Fruit fly (Drosophila melanogaster) S2 (cell line): Measurements from ENCODE around the gene CG34286.

Experiments used
- CG8478 ChIP-seq: fragments of >200 bp; optimal IDR thresholded peaks from 2 replicates; lab custom pipeline; 2018
- CTCF ChIP-seq, 2 experiments: fragments of >200 bp; optimal IDR thresholded peaks; 2 replicates each; lab custom pipeline; 2018

DNA sequence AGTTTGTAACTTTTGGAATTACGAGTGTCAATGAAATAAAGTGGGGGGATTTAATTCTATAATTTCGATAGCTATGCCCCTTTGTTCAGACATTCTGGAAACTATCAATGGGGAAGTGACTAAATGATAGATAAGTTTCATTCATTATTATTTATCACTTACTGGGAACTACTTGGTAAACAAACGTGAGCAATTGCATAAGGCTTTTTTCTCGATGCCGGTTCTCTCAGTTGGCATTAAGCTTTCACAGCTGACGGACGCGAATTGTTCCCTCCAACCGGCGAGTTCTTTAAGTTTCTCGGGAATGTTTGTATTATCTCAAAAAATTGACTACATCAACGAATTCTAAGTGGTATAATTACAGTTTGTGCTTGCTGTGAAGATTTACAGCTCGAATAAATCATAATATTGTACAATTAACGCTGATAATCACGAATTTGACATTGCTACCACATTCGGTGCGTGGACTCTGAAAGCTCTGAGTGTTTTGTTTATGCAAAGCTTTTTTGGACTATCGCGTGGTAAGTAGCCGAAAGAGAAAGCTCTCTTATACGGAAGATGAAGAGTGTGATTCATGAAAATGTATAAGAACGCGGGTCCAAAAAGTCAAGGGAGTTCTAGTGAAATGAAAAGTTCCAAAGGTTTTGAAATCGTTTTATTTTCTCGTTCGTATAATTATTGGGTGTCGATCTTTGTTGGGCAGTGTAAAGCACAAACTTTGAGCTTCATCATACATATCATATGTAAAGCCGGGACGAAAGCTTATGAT, 44.3 kb downstream of the CG34286 start, which contains the start of gene Naam:
- TF ChIP-seq CG8478 (lab: Kevin White, UChicago) = no peak
- no peak for TF ChIP-seq CTCF (optimal IDR thresholded peaks at IDR 0.05; lab: Kevin White, UChicago)
